Worm (Caenorhabditis elegans) whole organism, L3 larva: ENCODE results near the gene Y55F3AM.9.
A peak's percentile ranks its signal among the peaks of the same experiment; 100 is the strongest.

Experiments
- aly-2 ChIP-seq: fragments of 150-350 bp; optimal IDR thresholded peaks from 2 replicates; lab custom pipeline; 2014; ENCODE audit warnings: missing biosample characterization, missing genetic modification characterization
- ceh-28 ChIP-seq: fragments of 150-350 bp; optimal IDR thresholded peaks from 2 replicates; lab custom pipeline; 2014; ENCODE audit warnings: missing biosample characterization, missing genetic modification reagents, missing genetic modification characterization
- elt-2 ChIP-seq: sonication (generic microtip); optimal IDR thresholded peaks from 2 replicates; lab custom pipeline; 2016; ENCODE audit warnings: missing genetic modification reagents, mild to moderate bottlenecking, missing genetic modification characterization, missing compliant biosample characterization
- elt-3 ChIP-seq, 3 experiments: fragments of 150-350 bp in 1 of 3; sonication (generic microtip) in 2 of 3; optimal IDR thresholded peaks; 2 replicates in 2 of 3; 4 replicates in 1 of 3; lab custom pipeline; 2014 to 2017; ENCODE audit warnings: missing biosample characterization in 3 of 3, missing genetic modification characterization in 3 of 3
- nhr-12 ChIP-seq: fragments of 150-350 bp; optimal IDR thresholded peaks from 2 replicates; lab custom pipeline; 2014; ENCODE audit warnings: missing biosample characterization, missing genetic modification characterization
- nhr-237 ChIP-seq: fragments of 150-350 bp; optimal IDR thresholded peaks from 2 replicates; lab custom pipeline; 2014; ENCODE audit warnings: missing biosample characterization, missing genetic modification characterization
- pha-4 ChIP-seq: fragments of 150-350 bp; optimal IDR thresholded peaks from 2 replicates; lab custom pipeline; 2014; ENCODE audit warnings: missing biosample characterization, missing genetic modification reagents, missing genetic modification characterization
- unc-62 ChIP-seq: fragments of 150-350 bp; sonication (generic microtip); optimal IDR thresholded peaks from 4 replicates; lab custom pipeline; 2014; ENCODE audit warnings: missing biosample characterization, missing genetic modification reagents, missing genetic modification characterization

DNA sequence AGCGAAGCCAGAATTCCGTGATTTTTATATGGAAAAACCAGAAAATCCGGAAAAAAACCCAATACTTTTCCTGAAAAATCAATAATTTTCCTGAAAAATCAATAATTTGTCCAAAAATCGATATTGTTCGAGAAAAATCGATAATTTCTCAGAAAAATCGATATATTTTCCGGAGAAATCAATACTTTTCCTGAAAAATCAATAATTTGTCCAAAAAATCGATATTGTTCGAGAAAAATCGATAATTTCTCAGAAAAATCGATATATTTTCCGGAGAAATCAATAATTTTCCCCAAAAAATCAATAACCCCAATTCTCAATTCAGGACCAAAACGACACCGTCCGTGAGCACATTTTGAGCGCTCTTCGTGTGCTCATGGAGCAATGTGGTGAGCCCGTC is 9.1 kb downstream of the Y55F3AM.9 start:
- no peak for TF ChIP-seq unc-62 (GFP tag; lab: Kevin White, UChicago)
- no peak for TF ChIP-seq pha-4 (tag; lab: Kevin White, UChicago)
- TF ChIP-seq aly-2 (tag; lab: Kevin White, UChicago): no peak
- TF ChIP-seq elt-2 (tag; lab: Kevin White, UChicago): no peak
- peak; percentile 97 for TF ChIP-seq ceh-28 (tag; lab: Kevin White, UChicago)
- no peak for TF ChIP-seq nhr-237 (tag; lab: Kevin White, UChicago)
- no peak for TF ChIP-seq elt-3 (tag; optimal IDR thresholded peaks at IDR 0.05; lab: Kevin White, UChicago)
- TF ChIP-seq nhr-12 (tag; lab: Kevin White, UChicago): no peak
